Worm (Caenorhabditis elegans) whole organism, L3 larva: ENCODE results near the gene nhr-93.
"Not testable (repeated sequence)": the region's sequence is repeated elsewhere in the genome, so short reads cannot be mapped to it uniquely, and the experiment has no call there.

Experiments
- R02D3.7 ChIP-seq: fragments of 150-350 bp; optimal IDR thresholded peaks from 2 replicates; lab custom pipeline; 2014; ENCODE audit warnings: missing biosample characterization, missing genetic modification characterization
- ZK546.5 ChIP-seq: sonication (generic microtip); optimal IDR thresholded peaks from 2 replicates; lab custom pipeline; 2017; ENCODE audit warnings: missing biosample characterization, missing genetic modification characterization
- ama-1 ChIP-seq: fragments of 150-350 bp; optimal IDR thresholded peaks from 2 replicates; lab custom pipeline; 2018
- ceh-9 ChIP-seq: sonication (generic microtip); optimal IDR thresholded peaks from 2 replicates; lab custom pipeline; 2018; ENCODE audit warnings: missing biosample characterization, missing genetic modification characterization
- daf-12 ChIP-seq: fragments of 150-350 bp; optimal IDR thresholded peaks from 2 replicates; lab custom pipeline; 2014; ENCODE audit warnings: missing biosample characterization, missing genetic modification reagents, missing genetic modification characterization
- egl-27 ChIP-seq: sonication (generic microtip); optimal IDR thresholded peaks from 4 replicates; lab custom pipeline; 2017; ENCODE audit warnings: missing biosample characterization, missing genetic modification reagents, missing genetic modification characterization
- elt-2 ChIP-seq: sonication (generic microtip); optimal IDR thresholded peaks from 2 replicates; lab custom pipeline; 2016; ENCODE audit warnings: missing genetic modification reagents, mild to moderate bottlenecking, missing genetic modification characterization, missing compliant biosample characterization
- eor-1 ChIP-seq, 2 experiments: fragments of 150-350 bp; optimal IDR thresholded peaks; 2 replicates each; lab custom pipeline; 2014 to 2018; ENCODE audit warnings: missing biosample characterization in 2 of 2, missing genetic modification characterization in 2 of 2
- fkh-10 ChIP-seq: sonication (generic microtip); optimal IDR thresholded peaks from 2 replicates; lab custom pipeline; 2017; ENCODE audit warnings: missing biosample characterization, missing genetic modification reagents, missing genetic modification characterization
- jun-1 ChIP-seq: fragments of 150-350 bp; optimal IDR thresholded peaks from 2 replicates; lab custom pipeline; 2014; ENCODE audit warnings: missing biosample characterization, missing genetic modification reagents, missing genetic modification characterization
- lin-15B ChIP-seq: fragments of 150-350 bp; optimal IDR thresholded peaks from 2 replicates; lab custom pipeline; 2014; ENCODE audit warnings: missing biosample characterization, missing genetic modification characterization
- lin-39 ChIP-seq: fragments of 150-350 bp; optimal IDR thresholded peaks from 2 replicates; lab custom pipeline; 2018; ENCODE audit warnings: missing biosample characterization, missing genetic modification reagents, missing genetic modification characterization
- lsy-12 ChIP-seq: sonication (generic microtip); optimal IDR thresholded peaks from 2 replicates; lab custom pipeline; 2016; ENCODE audit warnings: mild to moderate bottlenecking, missing genetic modification characterization, missing compliant biosample characterization
- mdl-1 ChIP-seq: fragments of 150-350 bp; optimal IDR thresholded peaks from 2 replicates; lab custom pipeline; 2014; ENCODE audit warnings: missing biosample characterization, missing genetic modification characterization
- mml-1 ChIP-seq: fragments of 150-350 bp; sonication (generic microtip); optimal IDR thresholded peaks from 3 replicates; lab custom pipeline; 2014; ENCODE audit warnings: missing biosample characterization, missing genetic modification characterization
- nfya-1 ChIP-seq: sonication (generic microtip); optimal IDR thresholded peaks from 2 replicates; lab custom pipeline; 2017; ENCODE audit warnings: missing genetic modification characterization, mild to moderate bottlenecking, missing compliant biosample characterization, antibody characterized with exemption, moderate library complexity; ENCODE audit not compliant: insufficient read depth
- nhr-11 ChIP-seq: fragments of 150-350 bp; optimal IDR thresholded peaks from 2 replicates; lab custom pipeline; 2014; ENCODE audit warnings: missing biosample characterization, missing genetic modification characterization
- nhr-12 ChIP-seq: fragments of 150-350 bp; optimal IDR thresholded peaks from 2 replicates; lab custom pipeline; 2014; ENCODE audit warnings: missing biosample characterization, missing genetic modification characterization
- nhr-237 ChIP-seq: fragments of 150-350 bp; optimal IDR thresholded peaks from 2 replicates; lab custom pipeline; 2014; ENCODE audit warnings: missing biosample characterization, missing genetic modification characterization
- nhr-25 ChIP-seq: sonication (generic microtip); optimal IDR thresholded peaks from 2 replicates; lab custom pipeline; 2017; ENCODE audit warnings: missing biosample characterization, missing genetic modification characterization
- nhr-28 ChIP-seq: fragments of 150-350 bp; optimal IDR thresholded peaks from 2 replicates; lab custom pipeline; 2014; ENCODE audit warnings: missing biosample characterization, missing genetic modification characterization
- nhr-76 ChIP-seq: fragments of 150-350 bp; sonication (generic microtip); optimal IDR thresholded peaks from 5 replicates; lab custom pipeline; 2014; ENCODE audit warnings: missing biosample characterization, missing genetic modification characterization
- nhr-77 ChIP-seq: fragments of 150-350 bp; optimal IDR thresholded peaks from 2 replicates; lab custom pipeline; 2014; ENCODE audit warnings: missing biosample characterization, missing genetic modification characterization
- pha-4 ChIP-seq: fragments of 150-350 bp; optimal IDR thresholded peaks from 2 replicates; lab custom pipeline; 2014; ENCODE audit warnings: missing biosample characterization, missing genetic modification reagents, missing genetic modification characterization
- pqm-1 ChIP-seq: fragments of 150-350 bp; optimal IDR thresholded peaks from 2 replicates; lab custom pipeline; 2017; ENCODE audit warnings: missing biosample characterization, missing genetic modification characterization, inconsistent platforms
- skn-1 ChIP-seq: fragments of 150-350 bp; optimal IDR thresholded peaks from 2 replicates; lab custom pipeline; 2014; ENCODE audit warnings: missing biosample characterization, missing genetic modification characterization
- snpc-4 ChIP-seq: fragments of 150-350 bp; optimal IDR thresholded peaks from 2 replicates; lab custom pipeline; 2014; ENCODE audit warnings: missing biosample characterization, missing genetic modification characterization
- tbx-2 ChIP-seq: sonication (generic microtip); optimal IDR thresholded peaks from 2 replicates; lab custom pipeline; 2016; ENCODE audit warnings: mild to moderate bottlenecking, missing genetic modification characterization, missing compliant biosample characterization
- unc-39 ChIP-seq: sonication (generic microtip); optimal IDR thresholded peaks from 4 replicates; lab custom pipeline; 2017; ENCODE audit warnings: missing biosample characterization, missing genetic modification characterization
- unc-62 ChIP-seq: fragments of 150-350 bp; sonication (generic microtip); optimal IDR thresholded peaks from 4 replicates; lab custom pipeline; 2014; ENCODE audit warnings: missing biosample characterization, missing genetic modification reagents, missing genetic modification characterization
- ztf-11 ChIP-seq: fragments of 150-350 bp; optimal IDR thresholded peaks from 2 replicates; lab custom pipeline; 2014; ENCODE audit warnings: missing biosample characterization, missing genetic modification characterization
- ztf-4 ChIP-seq: fragments of 150-350 bp; optimal IDR thresholded peaks from 2 replicates; lab custom pipeline; 2014; ENCODE audit warnings: missing biosample characterization, missing genetic modification characterization

Gene nhr-93

DNA sequence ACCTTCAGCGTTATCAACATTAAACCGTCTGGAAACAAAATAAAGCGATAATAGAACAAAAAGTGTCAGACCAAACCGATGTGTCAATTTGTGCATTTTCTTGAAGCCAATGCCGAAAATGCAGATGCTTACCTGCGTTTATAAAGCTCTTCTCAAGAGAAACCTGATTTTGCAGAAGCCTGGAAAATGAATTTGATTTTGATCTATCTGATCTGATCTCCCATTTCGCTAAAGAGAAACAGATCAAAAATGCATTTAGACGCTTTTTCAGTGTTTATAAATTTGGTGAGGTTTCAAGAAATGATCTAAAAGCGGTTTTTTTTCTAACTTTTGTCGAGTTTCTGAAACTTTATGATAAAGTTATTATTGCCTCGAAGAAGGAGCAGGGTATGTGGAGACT lies 24.6 kb upstream of the nhr-93 start, which contains the start of gene T24A6.16:
T24A6.16 (minus strand) TSS at position 101 of the 400 bp plus-strand sequence.
- not testable (repeated sequence) for TF ChIP-seq nhr-11; tbx-2 (tag; lab: Kevin White, UChicago); egl-27 (tag; lab: Kevin White, UChicago)
- TF ChIP-seq, all 47 proteins: peak for 0; not testable (repeated sequence) for 47

ce11 chrV:3558744-3559143 lies 20.5 kb upstream of the nhr-93 start, which contains the start of gene T24A6.1:
Gene T24A6.1, plus strand, starts transcription at chrV:3559044.
- not testable (repeated sequence) for TF ChIP-seq nhr-11; ztf-11 (tag; lab: Kevin White, UChicago); nfya-1

DNA sequence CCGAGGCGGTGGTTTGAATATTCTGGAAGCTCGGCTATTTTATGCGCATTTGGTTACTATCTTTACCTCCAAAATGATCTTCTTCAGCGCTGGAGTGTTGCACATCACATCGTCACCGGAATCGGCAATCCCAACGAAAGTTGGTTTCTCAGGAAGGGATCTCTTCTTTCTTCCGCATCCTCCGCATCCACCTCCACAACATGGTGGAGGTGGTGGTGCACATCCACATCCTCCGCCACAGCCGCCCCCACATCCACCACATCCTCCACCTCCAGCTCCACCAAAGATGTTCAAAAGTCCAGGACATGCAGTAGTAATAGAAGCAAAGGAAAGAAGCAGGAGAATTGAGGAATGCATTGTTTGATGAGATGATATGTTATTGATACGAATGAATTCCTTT lies 19.2 kb upstream of the nhr-93 start, which contains the start of gene grl-31:
grl-31 (minus strand) TSS at position 357 of the 400 bp plus-strand sequence.
- no peak for TF ChIP-seq daf-12
- TF ChIP-seq nhr-76 (tag; lab: Kevin White, UChicago), result no peak

- no peak for TF ChIP-seq nhr-25 (tag; lab: Kevin White, UChicago)
- no peak for TF ChIP-seq nhr-28 (tag; lab: Kevin White, UChicago)
- no peak for TF ChIP-seq lin-15B (tag; lab: Kevin White, UChicago)
- no peak for TF ChIP-seq lin-39
- no peak for TF ChIP-seq R02D3.7
- TF ChIP-seq tbx-2 (tag; lab: Kevin White, UChicago), result no peak
- TF ChIP-seq nhr-237, result no peak
- no peak for TF ChIP-seq nhr-76 (tag; lab: Kevin White, UChicago)
- no peak for TF ChIP-seq mml-1
- TF ChIP-seq snpc-4 (tag; lab: Kevin White, UChicago), result no peak
- no peak for TF ChIP-seq pha-4 (tag; lab: Kevin White, UChicago)
- TF ChIP-seq, all 47 proteins: peak for 0
Observed at ce11 chrV:3555986-3556385, 17.8 kb upstream of the nhr-93 start, which contains the start of gene grl-30. Gene grl-30, plus strand, starts transcription at chrV:3556286.

- TF ChIP-seq eor-1 (tag; optimal IDR thresholded peaks at IDR 0.05; lab: Kevin White, UChicago) (no peak), mdl-1 (tag; lab: Kevin White, UChicago) (no peak), nhr-237 (no peak), ama-1 (lab: Kevin White, UChicago) (no peak), jun-1 (tag; lab: Kevin White, UChicago) (no peak), unc-62 (no peak), fkh-10 (GFP tag; lab: Kevin White, UChicago) (no peak), ztf-4 (tag; lab: Kevin White, UChicago) (no peak), lin-39 (no peak), ztf-11 (tag; lab: Kevin White, UChicago) (no peak), skn-1 (tag; lab: Kevin White, UChicago) (no peak), nhr-11 (no peak), unc-39 (no peak), mml-1 (no peak), nhr-77 (no peak), ceh-9 (tag; lab: Kevin White, UChicago) (no peak), lsy-12 (tag; lab: Kevin White, UChicago) (no peak), nhr-12 (tag; lab: Kevin White, UChicago) (no peak)
Observed at ce11 chrV:3554869-3555268, 16.7 kb upstream of the nhr-93 start, which contains the start of gene grl-29. Gene grl-29, minus strand, starts transcription at chrV:3555236.

DNA sequence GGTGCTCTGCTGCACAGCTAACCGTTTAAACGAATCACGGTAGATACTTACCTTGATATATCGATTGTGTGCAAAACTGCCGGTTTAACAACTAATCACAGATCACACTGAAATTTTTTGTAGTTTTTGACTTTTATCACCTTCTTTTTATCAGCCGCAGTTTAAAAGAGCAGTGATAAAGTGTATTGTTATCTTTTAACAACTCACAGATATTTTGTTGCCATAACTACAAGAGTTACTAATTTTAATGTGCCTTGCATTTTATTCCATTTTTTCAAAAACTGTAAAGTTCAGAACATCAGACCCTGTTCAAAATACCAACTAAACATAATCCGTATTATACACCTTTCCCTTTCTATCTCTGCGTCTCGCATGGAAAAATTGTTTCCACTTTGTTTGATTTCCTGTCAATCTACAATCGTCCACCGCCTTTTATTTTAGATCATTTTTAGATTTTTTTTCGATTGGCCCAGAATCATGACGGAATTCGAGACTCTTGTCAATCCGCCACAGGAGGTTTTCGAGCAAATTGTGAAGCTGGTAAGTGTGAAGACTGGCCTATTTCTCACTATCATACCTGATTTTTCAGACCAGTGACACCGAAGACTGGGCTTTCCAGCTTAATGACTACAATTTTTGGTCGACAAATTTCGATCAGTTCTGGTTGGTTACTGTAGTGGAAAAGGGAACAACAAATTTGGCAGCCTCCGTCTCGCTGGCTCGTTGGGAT lies 14.7 kb upstream of the nhr-93 start, which contains the start of gene T24A6.20:
T24A6.20 (plus strand) TSS at position 395 of the 730 bp plus-strand sequence.
- TF ChIP-seq elt-2 (tag; lab: Kevin White, UChicago) (peak; percentile 78), pqm-1 (tag; lab: Kevin White, UChicago) (peak; percentile 17), ZK546.5 (no peak), ceh-9 (tag; lab: Kevin White, UChicago) (no peak), fkh-10 (GFP tag; lab: Kevin White, UChicago) (no peak), mml-1 (no peak)
